Worm (Caenorhabditis elegans) whole organism, L1 larva: ENCODE data around the gene fbxb-55.

ENCODE experiments used
- alr-1 ChIP-seq: fragments of 200-800 bp; sonication (Bioruptor generic); optimal IDR thresholded peaks from 2 replicates; lab custom pipeline; 2018; ENCODE audit warnings: borderline replicate concordance, mild to moderate bottlenecking, missing genetic modification characterization, missing compliant biosample characterization
- aly-2 ChIP-seq: fragments of 150-350 bp; optimal IDR thresholded peaks from 2 replicates; lab custom pipeline; 2014; ENCODE audit warnings: missing biosample characterization, missing genetic modification characterization
- ceh-8 ChIP-seq: fragments of 200-800 bp; sonication (Bioruptor generic); optimal IDR thresholded peaks from 2 replicates; lab custom pipeline; 2018; ENCODE audit warnings: mild to moderate bottlenecking, missing genetic modification characterization, moderate library complexity, missing compliant biosample characterization
- ceh-82 ChIP-seq, 3 experiments: fragments of 150-350 bp in 1 of 3; sonication (generic microtip) in 2 of 3; optimal IDR thresholded peaks; 2 replicates each; lab custom pipeline; 2014 to 2017; ENCODE audit warnings: missing biosample characterization in 3 of 3, missing genetic modification characterization in 3 of 3
- ceh-88 ChIP-seq: fragments of 200-800 bp; sonication (Bioruptor generic); IDR thresholded peaks from 2 replicates; pipeline ENCODE4 v1.3.6; 2022; ENCODE audit warnings: missing genetic modification characterization, missing compliant biosample characterization
- ces-1 ChIP-seq: fragments of 150-350 bp; optimal IDR thresholded peaks from 2 replicates; lab custom pipeline; 2014; ENCODE audit warnings: missing biosample characterization, missing genetic modification reagents, missing genetic modification characterization
- dpl-1 ChIP-seq, 3 experiments: fragments of 150-350 bp in 2 of 3; sonication (generic microtip) in 1 of 3; optimal IDR thresholded peaks; 2 replicates each; lab custom pipeline; 2014 to 2017; ENCODE audit warnings: missing biosample characterization in 3 of 3, missing genetic modification characterization in 3 of 3, missing genetic modification reagents in 3 of 3
- dsc-1 ChIP-seq: sonication (generic microtip); optimal IDR thresholded peaks from 2 replicates; lab custom pipeline; 2016; ENCODE audit warnings: mild to moderate bottlenecking, missing genetic modification characterization, missing compliant biosample characterization
- efl-1 ChIP-seq, 4 experiments: fragments of 150-350 bp; optimal IDR thresholded peaks in 3 of 4; peaks in 1 of 4; 1 replicate in 1 of 4; 2 replicates in 3 of 4; lab custom pipeline; 2014; ENCODE audit warnings: missing biosample characterization in 2 of 4, missing genetic modification characterization in 2 of 4, missing genetic modification reagents in 2 of 4
- elt-2 ChIP-seq: sonication (generic microtip); optimal IDR thresholded peaks from 2 replicates; lab custom pipeline; 2016; ENCODE audit warnings: missing genetic modification characterization, mild to moderate bottlenecking, inconsistent platforms, missing compliant biosample characterization, missing genetic modification reagents
- ets-5 ChIP-seq: fragments of 200-800 bp; sonication (Bioruptor generic); IDR thresholded peaks from 2 replicates; pipeline ENCODE4 v1.3.6; 2022; ENCODE audit warnings: missing genetic modification characterization, missing compliant biosample characterization
- fkh-8 ChIP-seq: sonication (generic microtip); optimal IDR thresholded peaks from 2 replicates; lab custom pipeline; 2016; ENCODE audit warnings: mild to moderate bottlenecking, missing genetic modification characterization, missing compliant biosample characterization
- fos-1 ChIP-seq: fragments of 150-350 bp; optimal IDR thresholded peaks from 2 replicates; lab custom pipeline; 2014; ENCODE audit warnings: missing biosample characterization, missing genetic modification characterization
- grh-1 ChIP-seq: fragments of 200-800 bp; sonication (Bioruptor generic); IDR thresholded peaks from 2 replicates; pipeline ENCODE4 v1.3.6; 2022; ENCODE audit warnings: missing genetic modification reagents, missing genetic modification characterization, missing compliant biosample characterization
- hlh-4 ChIP-seq: sonication (generic microtip); optimal IDR thresholded peaks from 2 replicates; lab custom pipeline; 2016; ENCODE audit warnings: mild to moderate bottlenecking, missing genetic modification characterization, missing compliant biosample characterization
- hpl-2 ChIP-seq: fragments of 150-350 bp; optimal IDR thresholded peaks from 2 replicates; lab custom pipeline; 2014; ENCODE audit warnings: missing biosample characterization, missing genetic modification reagents, missing genetic modification characterization
- jun-1 ChIP-seq: fragments of 150-350 bp; optimal IDR thresholded peaks from 2 replicates; lab custom pipeline; 2014; ENCODE audit warnings: missing biosample characterization, missing genetic modification reagents, missing genetic modification characterization
- lin-14 ChIP-seq: fragments of 200-800 bp; sonication (Bioruptor generic); optimal IDR thresholded peaks from 2 replicates; lab custom pipeline; 2018; ENCODE audit warnings: mild to moderate bottlenecking, missing genetic modification characterization, moderate library complexity, missing compliant biosample characterization
- lin-39 ChIP-seq: fragments of 150-350 bp; optimal IDR thresholded peaks from 2 replicates; lab custom pipeline; 2014; ENCODE audit warnings: missing biosample characterization, missing genetic modification reagents, missing genetic modification characterization
- lir-3 ChIP-seq: sonication (generic microtip); optimal IDR thresholded peaks from 2 replicates; lab custom pipeline; 2016; ENCODE audit warnings: mild to moderate bottlenecking, missing genetic modification characterization, moderate library complexity, missing compliant biosample characterization; ENCODE audit not compliant: poor library complexity
- mdl-1 ChIP-seq, 2 experiments: fragments of 150-350 bp; optimal IDR thresholded peaks; 2 replicates each; lab custom pipeline; 2014 to 2017; ENCODE audit warnings: missing biosample characterization in 2 of 2, missing genetic modification characterization in 2 of 2, inconsistent platforms in 1 of 2
- nhr-12 ChIP-seq: sonication (generic microtip); optimal IDR thresholded peaks from 2 replicates; lab custom pipeline; 2017; ENCODE audit warnings: missing biosample characterization, missing genetic modification characterization
- nhr-20 ChIP-seq: sonication (generic microtip); optimal IDR thresholded peaks from 2 replicates; lab custom pipeline; 2016; ENCODE audit warnings: mild to moderate bottlenecking, missing genetic modification characterization, missing compliant biosample characterization
- nhr-71 ChIP-seq: sonication (generic microtip); optimal IDR thresholded peaks from 2 replicates; lab custom pipeline; 2016; ENCODE audit warnings: mild to moderate bottlenecking, missing genetic modification characterization, moderate library complexity, missing compliant biosample characterization
- nhr-76 ChIP-seq: sonication (generic microtip); optimal IDR thresholded peaks from 2 replicates; lab custom pipeline; 2017; ENCODE audit warnings: missing biosample characterization, missing genetic modification characterization
- nhr-85 ChIP-seq: sonication (generic microtip); peaks from one replicate; lab custom pipeline; 2016; ENCODE audit warnings: missing genetic modification characterization, inconsistent platforms, missing compliant biosample characterization
- nhr-90 ChIP-seq: sonication (generic microtip); optimal IDR thresholded peaks from 2 replicates; lab custom pipeline; 2016; ENCODE audit warnings: mild to moderate bottlenecking, missing genetic modification characterization, missing compliant biosample characterization; ENCODE audit not compliant: poor library complexity
- pag-3 ChIP-seq: sonication (generic microtip); optimal IDR thresholded peaks from 2 replicates; lab custom pipeline; 2017; ENCODE audit warnings: missing genetic modification characterization, mild to moderate bottlenecking, missing compliant biosample characterization, antibody characterized with exemption, borderline replicate concordance; ENCODE audit not compliant: insufficient read depth
- pqm-1 ChIP-seq: sonication (generic microtip); optimal IDR thresholded peaks from 3 replicates; lab custom pipeline; 2017; ENCODE audit warnings: missing biosample characterization, missing genetic modification characterization
- snu-23 ChIP-seq: sonication (generic microtip); optimal IDR thresholded peaks from 2 replicates; lab custom pipeline; 2016; ENCODE audit warnings: missing genetic modification characterization, missing compliant biosample characterization
- sox-4 ChIP-seq: sonication (generic microtip); optimal IDR thresholded peaks from 2 replicates; lab custom pipeline; 2016; ENCODE audit warnings: missing genetic modification characterization, missing compliant biosample characterization
- swsn-7 ChIP-seq: sonication (generic microtip); optimal IDR thresholded peaks from 2 replicates; lab custom pipeline; 2016; ENCODE audit warnings: missing genetic modification characterization, missing compliant biosample characterization
- tlp-1 ChIP-seq: fragments of 150-350 bp; optimal IDR thresholded peaks from 2 replicates; lab custom pipeline; 2014; ENCODE audit warnings: missing biosample characterization, missing genetic modification characterization
- unc-30 ChIP-seq: sonication (generic microtip); optimal IDR thresholded peaks from 2 replicates; lab custom pipeline; 2017; ENCODE audit warnings: missing biosample characterization, missing genetic modification characterization
- vab-15 ChIP-seq: sonication (generic microtip); optimal IDR thresholded peaks from 2 replicates; lab custom pipeline; 2017; ENCODE audit warnings: missing genotype, mild to moderate bottlenecking, missing genetic modification characterization, missing compliant biosample characterization
- zip-4 ChIP-seq: fragments of 200-800 bp; sonication (Bioruptor generic); optimal IDR thresholded peaks from 2 replicates; lab custom pipeline; 2018; ENCODE audit warnings: mild to moderate bottlenecking, missing genetic modification characterization, moderate library complexity, missing compliant biosample characterization
- ztf-11 ChIP-seq, 2 experiments: sonication (generic microtip); optimal IDR thresholded peaks; 2 replicates each; lab custom pipeline; 2016 to 2017; ENCODE audit warnings: missing genetic modification characterization in 2 of 2, missing biosample characterization in 1 of 2, missing compliant biosample characterization in 1 of 2

Gene fbxb-55

DNA sequence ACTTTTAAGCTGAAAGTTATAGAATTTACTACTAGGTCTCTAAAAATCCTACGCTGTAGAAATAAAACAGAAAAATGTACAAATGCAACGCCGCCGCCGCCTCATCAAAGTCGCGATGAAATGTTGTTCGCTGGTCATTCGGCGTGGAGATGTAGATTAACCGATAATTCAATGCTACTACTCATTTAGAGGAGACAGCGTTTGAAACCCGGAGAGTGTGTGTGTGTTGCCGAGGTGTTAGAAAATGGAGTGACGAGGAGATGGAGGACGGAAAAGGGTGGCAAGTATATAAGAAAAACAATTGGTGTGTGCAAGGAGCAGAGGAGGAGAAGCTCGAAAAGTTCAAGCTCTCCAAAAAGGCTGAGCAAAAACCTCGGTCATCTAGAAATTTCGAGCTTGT lies 16.3 kb upstream of the fbxb-55 start:
- TF ChIP-seq mdl-1 (tag; optimal IDR thresholded peaks at IDR 0.05; lab: Kevin White, UChicago), result no peak
- TF ChIP-seq nhr-76 (tag; lab: Kevin White, UChicago), result no peak
- TF ChIP-seq alr-1 (tag; lab: Kevin White, UChicago), result no peak
- no peak for TF ChIP-seq ets-5 (GFP tag; lab: Robert Waterston, UW)
- TF ChIP-seq jun-1 (tag; lab: Kevin White, UChicago), result no peak
- TF ChIP-seq vab-15 (tag; lab: Kevin White, UChicago), result no peak
- no peak for TF ChIP-seq grh-1 (GFP tag; lab: Robert Waterston, UW)
- no peak for TF ChIP-seq zip-4
- TF ChIP-seq fkh-8 (tag; lab: Kevin White, UChicago), result peak; percentile 2
- no peak for TF ChIP-seq fos-1
- peak; percentile 4 for TF ChIP-seq snu-23 (GFP tag; lab: Kevin White, UChicago)
- no peak for TF ChIP-seq pag-3 (tag; lab: Kevin White, UChicago)
- no peak for TF ChIP-seq ces-1 (GFP tag; lab: Kevin White, UChicago)
- no peak for TF ChIP-seq lin-39 (tag; lab: Kevin White, UChicago)
- no peak for TF ChIP-seq efl-1 (optimal IDR thresholded peaks at IDR 0.05; lab: Kevin White, UChicago)
- TF ChIP-seq efl-1 (GFP tag; optimal IDR thresholded peaks at IDR 0.05 in 1 of 2; lab: Kevin White, UChicago), result peak in 1 of 2 experiments; percentile 45
- peak in 1 of 3 experiments; percentile 17 for TF ChIP-seq dpl-1 (GFP tag; optimal IDR thresholded peaks at IDR 0.05; lab: Kevin White, UChicago)
- TF ChIP-seq nhr-12, result no peak
- TF ChIP-seq lin-14 (GFP tag; lab: Kevin White, UChicago), result peak; percentile 57

DNA sequence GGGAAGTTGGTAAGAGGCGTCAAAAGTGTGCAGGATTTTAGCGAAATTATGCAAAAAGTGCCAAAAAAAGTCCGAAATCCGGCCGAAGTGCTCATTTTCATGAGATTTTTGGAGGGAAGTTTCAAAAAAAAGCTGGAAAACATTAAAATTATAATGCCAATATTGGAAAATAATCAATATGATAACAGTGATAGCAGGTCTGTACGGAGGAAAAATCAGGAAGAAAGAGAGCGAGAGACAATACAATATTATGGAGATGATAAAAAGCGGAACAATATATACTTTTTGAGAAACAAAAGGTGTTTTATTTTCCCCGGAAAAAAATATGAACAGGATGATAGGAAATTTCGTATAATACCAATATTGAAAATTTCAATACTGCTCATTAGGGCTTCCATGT lies 15.2 kb upstream of the fbxb-55 start:
- peak; percentile 34 for TF ChIP-seq elt-2 (tag; lab: Kevin White, UChicago)
- TF ChIP-seq sox-4 (tag; lab: Kevin White, UChicago), result no peak

DNA sequence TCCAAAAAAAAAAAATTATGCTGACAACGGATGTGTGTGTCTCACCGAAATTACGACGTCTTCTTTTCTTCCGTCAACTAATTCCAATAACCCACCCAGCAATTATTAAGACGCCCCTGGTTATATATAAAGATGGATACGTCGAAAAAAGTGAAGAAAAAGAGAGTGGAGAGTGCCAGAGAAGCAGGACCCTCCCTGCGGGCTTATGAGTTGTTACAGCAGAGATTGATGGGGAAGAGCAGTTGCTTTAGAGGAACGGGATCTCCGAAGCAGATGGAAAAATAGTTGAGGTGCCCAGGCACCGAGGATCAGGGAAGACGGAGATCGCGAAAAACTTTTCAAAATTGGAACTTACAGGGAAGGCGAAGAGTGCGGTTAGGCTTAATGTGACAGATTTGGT lies 13.3 kb upstream of the fbxb-55 start:
- TF ChIP-seq lir-3 (tag; lab: Kevin White, UChicago) (no peak), ceh-8 (no peak), pqm-1 (no peak), aly-2 (tag; lab: Kevin White, UChicago) (no peak), dsc-1 (tag; lab: Kevin White, UChicago) (no peak), nhr-90 (tag; lab: Kevin White, UChicago) (no peak), swsn-7 (no peak), nhr-20 (tag; lab: Kevin White, UChicago) (no peak), alr-1 (tag; lab: Kevin White, UChicago) (no peak), ztf-11 (tag; optimal IDR thresholded peaks at IDR 0.05; lab: Kevin White, UChicago) (no peak), nhr-85 (tag; lab: Kevin White, UChicago) (no peak), jun-1 (tag; lab: Kevin White, UChicago) (no peak), ceh-88 (GFP tag; lab: Robert Waterston, UW) (no peak), nhr-71 (tag; lab: Kevin White, UChicago) (no peak), hpl-2 (GFP tag; lab: Kevin White, UChicago) (no peak), tlp-1 (tag; lab: Kevin White, UChicago) (no peak)

DNA sequence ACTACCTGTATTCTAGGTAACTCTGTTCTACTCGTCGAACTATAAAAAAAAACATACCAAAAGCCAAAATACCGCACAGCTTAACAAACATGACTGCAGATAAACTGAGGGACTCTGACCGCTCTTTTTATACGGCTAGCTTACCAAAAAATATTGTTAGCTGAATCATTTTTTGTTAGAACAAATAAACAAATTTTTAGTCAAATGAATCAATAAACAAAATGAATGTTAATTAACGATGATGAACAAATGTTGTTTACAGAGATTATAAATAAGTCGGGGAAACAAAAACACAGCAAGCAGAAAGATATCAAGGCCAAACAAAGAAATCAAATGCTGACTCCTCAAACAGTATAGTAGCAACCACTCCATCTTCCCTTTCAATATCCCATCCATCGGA lies 5.0 kb upstream of the fbxb-55 start, which contains the start of gene ilys-6:
ilys-6 (minus strand) TSS at position 101 of the 400 bp plus-strand sequence.
- no peak for TF ChIP-seq vab-15 (tag; lab: Kevin White, UChicago)
- no peak for TF ChIP-seq hlh-4 (tag; lab: Kevin White, UChicago)
- TF ChIP-seq unc-30 (tag; lab: Kevin White, UChicago), result no peak
- no peak for TF ChIP-seq ceh-82 (tag; optimal IDR thresholded peaks at IDR 0.05; lab: Kevin White, UChicago)
